Worm (Caenorhabditis elegans) whole organism, mixed stage, embryonic: Measurements from ENCODE around the gene C52G5.3.

Experiments used
- ceh-43 ChIP-seq: fragments of 200-800 bp; sonication (Bioruptor generic); optimal IDR thresholded peaks from 2 replicates; lab custom pipeline; 2018; ENCODE audit warnings: mild to moderate bottlenecking, missing genetic modification characterization, moderate library complexity, missing compliant biosample characterization
- ceh-83 ChIP-seq: fragments of 200-800 bp; sonication (Bioruptor generic); optimal IDR thresholded peaks from 2 replicates; lab custom pipeline; 2018; ENCODE audit warnings: mild to moderate bottlenecking, missing genetic modification characterization, missing compliant biosample characterization
- lin-13 ChIP-seq: fragments of 150-350 bp; optimal IDR thresholded peaks from 2 replicates; lab custom pipeline; 2014; ENCODE audit warnings: missing biosample characterization, missing genetic modification characterization
- nhr-76 ChIP-seq: sonication (generic microtip); optimal IDR thresholded peaks from 2 replicates; lab custom pipeline; 2017; ENCODE audit warnings: missing biosample characterization, missing genetic modification characterization
- unc-62 ChIP-seq: fragments of 150-350 bp; optimal IDR thresholded peaks from 2 replicates; lab custom pipeline; 2014; ENCODE audit warnings: missing biosample characterization, missing genetic modification reagents, missing genetic modification characterization
- ztf-11 ChIP-seq: fragments of 150-350 bp; optimal IDR thresholded peaks from 2 replicates; lab custom pipeline; 2014; ENCODE audit warnings: missing biosample characterization, missing genetic modification characterization

DNA sequence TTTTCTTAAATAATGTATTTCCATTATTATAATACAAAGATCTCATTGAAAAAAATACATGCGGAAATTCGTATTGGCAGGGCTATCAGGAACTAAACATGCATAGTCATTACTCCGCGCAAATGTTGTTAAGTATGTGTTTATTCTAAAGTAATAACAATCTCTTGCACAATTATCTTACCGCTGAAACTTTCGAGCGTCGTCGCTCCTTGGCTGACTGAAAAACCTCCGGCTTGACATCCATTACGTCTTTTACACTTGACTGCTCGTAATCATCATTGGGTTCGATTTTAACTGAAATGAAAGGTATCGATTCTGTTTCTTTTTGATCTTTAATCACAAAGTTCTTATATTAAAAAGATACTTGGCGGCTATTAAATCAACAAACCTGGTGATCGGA is 46.1 kb downstream of the C52G5.3 start:
- TF ChIP-seq ceh-43 (GFP tag; lab: Kevin White, UChicago) (no peak), unc-62 (GFP tag; lab: Kevin White, UChicago) (no peak), nhr-76 (no peak), ztf-11 (tag; lab: Kevin White, UChicago) (no peak), lin-13 (tag; lab: Kevin White, UChicago) (no peak), ceh-83 (GFP tag; lab: Kevin White, UChicago) (no peak)
